Fruit fly (Drosophila melanogaster) whole organism, pupa: ENCODE measurements around the gene ND-13B.

Experiments used
- CG17806 ChIP-seq: fragments of 200-800 bp; sonication (Bioruptor generic); optimal IDR thresholded peaks from 2 replicates; lab custom pipeline; 2018; ENCODE audit warnings: missing biosample characterization, mild to moderate bottlenecking, missing genetic modification characterization, moderate library complexity
- CG34367 ChIP-seq: fragments of 200-800 bp; sonication (Bioruptor generic); optimal IDR thresholded peaks from 2 replicates; lab custom pipeline; 2018; ENCODE audit warnings: missing biosample characterization, mild to moderate bottlenecking, missing genetic modification characterization
- CG4496 ChIP-seq: fragments of 200-800 bp; sonication (Bioruptor generic); IDR thresholded peaks from 3 replicates; pipeline ENCODE4 v1.3.6; 2022; ENCODE audit warnings: missing biosample characterization, missing genetic modification characterization
- CG9948 ChIP-seq: fragments of 200-800 bp; sonication (Bioruptor generic); optimal IDR thresholded peaks from 2 replicates; lab custom pipeline; 2018; ENCODE audit warnings: missing biosample characterization, mild to moderate bottlenecking, missing genetic modification characterization, moderate library complexity
- D1 ChIP-seq: fragments of 200-800 bp; sonication (Bioruptor generic); optimal IDR thresholded peaks from 2 replicates; lab custom pipeline; 2018; ENCODE audit warnings: missing biosample characterization, mild to moderate bottlenecking, missing genetic modification characterization, moderate library complexity
- EcR ChIP-seq: fragments of 200-800 bp; sonication (Bioruptor generic); optimal IDR thresholded peaks from 3 replicates; lab custom pipeline; 2019; ENCODE audit warnings: missing biosample characterization, missing genetic modification characterization, mild to moderate bottlenecking, moderate library complexity, missing genetic modification reagents
- Ets98B ChIP-seq: fragments of 200-800 bp; sonication (Bioruptor generic); IDR thresholded peaks from 2 replicates; pipeline ENCODE4 v1.3.6; 2022; ENCODE audit warnings: missing biosample characterization, missing genetic modification characterization
- Pif1A ChIP-seq: fragments of 200-800 bp; sonication (Bioruptor generic); optimal IDR thresholded peaks from 3 replicates; lab custom pipeline; 2016; ENCODE audit warnings: missing biosample characterization, missing genetic modification characterization
- Snoo ChIP-seq: fragments of 200-800 bp; sonication (Bioruptor generic); optimal IDR thresholded peaks from 3 replicates; lab custom pipeline; 2017; ENCODE audit warnings: missing biosample characterization, mild to moderate bottlenecking, missing genetic modification characterization, inconsistent platforms
- fd96Ca ChIP-seq: fragments of 200-800 bp; sonication (Bioruptor generic); IDR thresholded peaks from 3 replicates; pipeline ENCODE4 v1.3.6; 2022; ENCODE audit warnings: missing biosample characterization, missing genetic modification characterization
- gl ChIP-seq: fragments of 200-800 bp; sonication (Bioruptor generic); optimal IDR thresholded peaks from 2 replicates; lab custom pipeline; 2018; ENCODE audit warnings: missing biosample characterization, mild to moderate bottlenecking, missing genetic modification characterization

- no peak for TF ChIP-seq gl (tag; lab: Kevin White, UChicago)
- TF ChIP-seq CG17806 (tag; lab: Kevin White, UChicago): no peak
- TF ChIP-seq CG34367 (tag; lab: Kevin White, UChicago): no peak
- TF ChIP-seq Pif1A (GFP tag; lab: Kevin White, UChicago): no peak
- no peak for TF ChIP-seq Snoo (tag; lab: Kevin White, UChicago)
- TF ChIP-seq CG9948 (tag; lab: Kevin White, UChicago): no peak
- peak; percentile 39; the same call in 1 of the 3 replicates for TF ChIP-seq CG4496 (GFP tag; lab: Robert Waterston, UW)
- no peak for TF ChIP-seq D1 (tag; lab: Kevin White, UChicago)
- 0 out of 2 replicates have a peak, but pooled peaks have one; percentile 12 for TF ChIP-seq Ets98B (GFP tag; lab: Robert Waterston, UW)
- TF ChIP-seq EcR (GFP tag; lab: Kevin White, UChicago): no peak
- no peak for TF ChIP-seq fd96Ca (GFP tag; lab: Robert Waterston, UW)
These were observed 47.2 kb upstream of the ND-13B start for dm6 chr3L:10741120-10741519.
